Worm (Caenorhabditis elegans): ENCODE results near the gene C32D5.11.

DNA sequence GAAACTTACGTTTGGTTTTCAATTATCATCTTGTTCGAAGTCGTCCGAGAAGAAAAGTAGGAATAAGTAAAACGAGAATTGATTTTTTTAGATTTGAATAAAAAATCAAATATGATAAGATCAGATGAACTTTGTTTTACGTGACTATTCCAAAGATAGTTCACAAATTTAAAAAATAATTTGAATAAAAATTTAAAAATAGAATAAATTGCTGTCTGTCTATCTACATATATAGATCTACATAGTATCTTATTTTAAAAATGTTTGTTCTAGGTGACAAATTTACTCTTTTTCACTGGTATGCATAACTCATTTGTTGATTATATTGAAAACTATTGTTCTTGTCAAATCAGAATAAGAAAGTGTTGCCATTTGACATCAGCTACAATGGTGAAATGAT lies 32.7 kb upstream of the C32D5.11 start, which contains the start of gene F58F12.2:
- TF ChIP-seq ceh-30 (tag; optimal IDR thresholded peaks at IDR 0.05) = no peak
- TF ChIP-seq lin-11 (tag; optimal IDR thresholded peaks at IDR 0.05) = no peak
- TF ChIP-seq unc-55 (GFP tag; optimal IDR thresholded peaks at IDR 0.05) = no peak
- no peak for TF ChIP-seq hlh-6 (tag; optimal IDR thresholded peaks at IDR 0.05)
- no peak for TF ChIP-seq elt-4 (tag; optimal IDR thresholded peaks at IDR 0.05)
- TF ChIP-seq elt-2 (tag; optimal IDR thresholded peaks at IDR 0.05) = no peak
- TF ChIP-seq dmd-4 (tag; optimal IDR thresholded peaks at IDR 0.05; ENCODE audit: borderline replicate concordance) = no peak
- no peak for TF ChIP-seq sox-2 (GFP tag; IDR thresholded peaks at IDR 0.05)
- TF ChIP-seq C08G9.2 (tag; optimal IDR thresholded peaks at IDR 0.05) = no peak
- no peak for TF ChIP-seq tbx-2 (tag; optimal IDR thresholded peaks at IDR 0.05)
- TF ChIP-seq odd-2 (tag; optimal IDR thresholded peaks at IDR 0.05) = no peak
- no peak for TF ChIP-seq pqm-1 (tag; optimal IDR thresholded peaks at IDR 0.05)

All from whole organism, late embryonic.